Worm (Caenorhabditis elegans) whole organism, mixed stage, embryonic: ENCODE measurements around the gene C28H8.3.

Experiments used
- M03D4.4 ChIP-seq: sonication (generic microtip); optimal IDR thresholded peaks from 2 replicates; lab custom pipeline; 2017; ENCODE audit warnings: mild to moderate bottlenecking, missing genetic modification characterization, missing compliant biosample characterization
- blmp-1 ChIP-seq: fragments of 150-350 bp; optimal IDR thresholded peaks from 2 replicates; lab custom pipeline; 2014; ENCODE audit warnings: missing biosample characterization, missing genetic modification characterization
- ceh-39 ChIP-seq: fragments of 150-350 bp; optimal IDR thresholded peaks from 2 replicates; lab custom pipeline; 2014; ENCODE audit warnings: missing biosample characterization, missing genetic modification characterization
- ceh-43 ChIP-seq: fragments of 200-800 bp; sonication (Bioruptor generic); optimal IDR thresholded peaks from 2 replicates; lab custom pipeline; 2018; ENCODE audit warnings: mild to moderate bottlenecking, missing genetic modification characterization, moderate library complexity, missing compliant biosample characterization
- ceh-83 ChIP-seq: fragments of 200-800 bp; sonication (Bioruptor generic); optimal IDR thresholded peaks from 2 replicates; lab custom pipeline; 2018; ENCODE audit warnings: mild to moderate bottlenecking, missing genetic modification characterization, missing compliant biosample characterization
- ces-1 ChIP-seq: fragments of 150-350 bp; optimal IDR thresholded peaks from 2 replicates; lab custom pipeline; 2014; ENCODE audit warnings: missing biosample characterization, missing genetic modification reagents, missing genetic modification characterization
- cnd-1 ChIP-seq: fragments of 200-800 bp; sonication (Bioruptor generic); optimal IDR thresholded peaks from 2 replicates; lab custom pipeline; 2018; ENCODE audit warnings: mild to moderate bottlenecking, missing genetic modification characterization, missing compliant biosample characterization
- drap-1 ChIP-seq: fragments of 200-800 bp; sonication (Bioruptor generic); optimal IDR thresholded peaks from 3 replicates; lab custom pipeline; 2018; ENCODE audit warnings: mild to moderate bottlenecking, missing genetic modification characterization, missing compliant biosample characterization
- elt-1 ChIP-seq: sonication (generic microtip); optimal IDR thresholded peaks from 2 replicates; lab custom pipeline; 2017; ENCODE audit warnings: missing genetic modification characterization, mild to moderate bottlenecking, missing compliant biosample characterization, antibody characterized with exemption, moderate library complexity, borderline replicate concordance; ENCODE audit not compliant: insufficient read depth
- elt-3 ChIP-seq: fragments of 150-350 bp; optimal IDR thresholded peaks from 2 replicates; lab custom pipeline; 2014; ENCODE audit warnings: missing biosample characterization, missing genetic modification characterization
- flh-1 ChIP-seq: fragments of 200-800 bp; sonication (Bioruptor generic); optimal IDR thresholded peaks from 2 replicates; lab custom pipeline; 2018; ENCODE audit warnings: mild to moderate bottlenecking, missing genetic modification characterization, moderate library complexity, missing compliant biosample characterization
- ham-2 ChIP-seq: fragments of 200-800 bp; sonication (Bioruptor generic); optimal IDR thresholded peaks from 2 replicates; lab custom pipeline; 2018; ENCODE audit warnings: mild to moderate bottlenecking, missing genetic modification characterization, missing compliant biosample characterization
- hlh-1 ChIP-seq: fragments of 150-350 bp; optimal IDR thresholded peaks from 2 replicates; lab custom pipeline; 2014; ENCODE audit warnings: missing biosample characterization, missing genetic modification reagents, missing genetic modification characterization
- lin-13 ChIP-seq: fragments of 150-350 bp; optimal IDR thresholded peaks from 2 replicates; lab custom pipeline; 2014; ENCODE audit warnings: missing biosample characterization, missing genetic modification characterization
- lin-32 ChIP-seq: fragments of 200-800 bp; sonication (Bioruptor generic); optimal IDR thresholded peaks from 2 replicates; lab custom pipeline; 2018; ENCODE audit warnings: mild to moderate bottlenecking, missing genetic modification characterization, missing compliant biosample characterization
- lsy-2 ChIP-seq: fragments of 150-350 bp; optimal IDR thresholded peaks from 2 replicates; lab custom pipeline; 2014; ENCODE audit warnings: missing biosample characterization, missing genetic modification characterization
- mep-1 ChIP-seq: fragments of 150-350 bp; optimal IDR thresholded peaks from 2 replicates; lab custom pipeline; 2017; ENCODE audit warnings: missing biosample characterization, missing genetic modification reagents, missing genetic modification characterization, inconsistent platforms
- nhr-12 ChIP-seq: fragments of 150-350 bp; optimal IDR thresholded peaks from 2 replicates; lab custom pipeline; 2014; ENCODE audit warnings: missing biosample characterization, missing genetic modification characterization
- nhr-237 ChIP-seq: fragments of 150-350 bp; optimal IDR thresholded peaks from 2 replicates; lab custom pipeline; 2014; ENCODE audit warnings: missing biosample characterization, missing genetic modification characterization
- nhr-28 ChIP-seq: fragments of 150-350 bp; optimal IDR thresholded peaks from 2 replicates; lab custom pipeline; 2014; ENCODE audit warnings: missing biosample characterization, missing genetic modification characterization
- nhr-76 ChIP-seq: sonication (generic microtip); optimal IDR thresholded peaks from 2 replicates; lab custom pipeline; 2017; ENCODE audit warnings: missing biosample characterization, missing genetic modification characterization
- pha-4 ChIP-seq: fragments of 150-350 bp; optimal IDR thresholded peaks from 2 replicates; lab custom pipeline; 2018; ENCODE audit warnings: missing biosample characterization, missing genetic modification reagents, missing genetic modification characterization
- sem-2 ChIP-seq: fragments of 200-800 bp; sonication (Bioruptor generic); optimal IDR thresholded peaks from 2 replicates; lab custom pipeline; 2018; ENCODE audit warnings: mild to moderate bottlenecking, missing genetic modification characterization, missing compliant biosample characterization
- snpc-4 ChIP-seq: fragments of 150-350 bp; optimal IDR thresholded peaks from 2 replicates; lab custom pipeline; 2014; ENCODE audit warnings: missing biosample characterization, missing genetic modification characterization
- sptf-1 ChIP-seq: sonication (generic microtip); optimal IDR thresholded peaks from 2 replicates; lab custom pipeline; 2017; ENCODE audit warnings: mild to moderate bottlenecking, missing genetic modification characterization, moderate library complexity, missing compliant biosample characterization
- tbx-8 ChIP-seq: fragments of 200-800 bp; sonication (Bioruptor generic); optimal IDR thresholded peaks from 2 replicates; lab custom pipeline; 2018; ENCODE audit warnings: mild to moderate bottlenecking, missing genetic modification characterization, moderate library complexity, missing compliant biosample characterization
- unc-120 ChIP-seq: sonication (generic microtip); optimal IDR thresholded peaks from 2 replicates; lab custom pipeline; 2017; ENCODE audit warnings: missing genetic modification characterization, missing compliant biosample characterization; ENCODE audit not compliant: poor library complexity, severe bottlenecking
- unc-62 ChIP-seq: fragments of 150-350 bp; optimal IDR thresholded peaks from 2 replicates; lab custom pipeline; 2014; ENCODE audit warnings: missing biosample characterization, missing genetic modification reagents, missing genetic modification characterization
- zip-8 ChIP-seq: fragments of 150-350 bp; optimal IDR thresholded peaks from 2 replicates; lab custom pipeline; 2014; ENCODE audit warnings: missing biosample characterization, missing genetic modification characterization
- ztf-11 ChIP-seq: fragments of 150-350 bp; optimal IDR thresholded peaks from 2 replicates; lab custom pipeline; 2014; ENCODE audit warnings: missing biosample characterization, missing genetic modification characterization

The C28H8.3 gene

ce11 chrIII:5869429-5869828, 39.1 kb upstream of the C28H8.3 start, which contains the start of gene F01F1.15:
TSS of gene F01F1.15 (minus strand) at chrIII:5869529.
- TF ChIP-seq lin-13 (tag; lab: Kevin White, UChicago) = no peak

- TF ChIP-seq ces-1 (GFP tag; lab: Kevin White, UChicago) (peak; percentile 58), pha-4 (tag; lab: Kevin White, UChicago) (peak; percentile 20), elt-1 (tag; lab: Kevin White, UChicago) (no peak), snpc-4 (tag; lab: Kevin White, UChicago) (no peak), sptf-1 (tag; lab: Kevin White, UChicago) (peak; percentile 34), nhr-12 (tag; lab: Kevin White, UChicago) (no peak), hlh-1 (tag; lab: Kevin White, UChicago) (peak; percentile 6), mep-1 (peak; percentile 31), nhr-237 (peak; percentile 39), ham-2 (GFP tag; lab: Kevin White, UChicago) (no peak), zip-8 (no peak), lsy-2 (tag; lab: Kevin White, UChicago) (peak; percentile 58)
Observed at ce11 chrIII:5871760-5872159, 36.7 kb upstream of the C28H8.3 start, which contains the start of the genes F01F1.11 and F01F1.3. TSS of gene F01F1.11 (minus strand) at chrIII:5871877. TSS of gene F01F1.3 (plus strand) at chrIII:5871938.

DNA sequence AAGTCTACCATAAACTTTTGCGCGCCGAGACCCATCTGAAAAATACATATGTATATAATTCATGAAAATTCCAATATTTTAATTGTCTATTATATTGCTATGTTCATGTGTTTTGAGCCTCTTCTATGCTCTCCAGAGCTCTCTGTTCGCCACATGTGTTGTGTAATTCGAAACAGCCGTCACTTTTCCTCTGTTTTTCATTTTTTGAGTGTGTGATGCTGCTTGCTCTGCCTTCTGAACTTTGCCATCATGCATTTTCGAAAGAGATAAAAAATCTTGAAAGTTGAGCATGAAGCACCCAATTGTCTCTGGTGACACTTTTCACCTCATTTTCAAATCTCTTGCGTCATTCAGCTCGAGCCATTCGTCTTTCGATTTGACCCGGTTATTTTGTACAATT, 36.2 kb upstream of the C28H8.3 start:
- peak; percentile 38 for TF ChIP-seq hlh-1 (tag; lab: Kevin White, UChicago)
- TF ChIP-seq cnd-1 (tag; lab: Kevin White, UChicago) = no peak
- no peak for TF ChIP-seq ceh-39 (tag; lab: Kevin White, UChicago)
- no peak for TF ChIP-seq blmp-1 (tag; lab: Kevin White, UChicago)
- no peak for TF ChIP-seq ceh-43
- TF ChIP-seq unc-62 (GFP tag; lab: Kevin White, UChicago) = no peak
- TF ChIP-seq lsy-2 (tag; lab: Kevin White, UChicago) = no peak
- peak; percentile 24 for TF ChIP-seq zip-8
- no peak for TF ChIP-seq elt-1 (tag; lab: Kevin White, UChicago)

ce11 chrIII:5874263-5874662, 34.2 kb upstream of the C28H8.3 start:
- TF ChIP-seq ztf-11 (tag; lab: Kevin White, UChicago) (no peak), flh-1 (GFP tag; lab: Kevin White, UChicago) (no peak), lsy-2 (tag; lab: Kevin White, UChicago) (no peak), blmp-1 (tag; lab: Kevin White, UChicago) (no peak), tbx-8 (no peak), ham-2 (GFP tag; lab: Kevin White, UChicago) (no peak), unc-62 (GFP tag; lab: Kevin White, UChicago) (peak; percentile 38), ceh-83 (GFP tag; lab: Kevin White, UChicago) (no peak)

ce11 chrIII:5874664-5875417, 33.7 kb upstream of the C28H8.3 start:
- TF ChIP-seq unc-120 (tag; lab: Kevin White, UChicago) (no peak), nhr-76 (tag; lab: Kevin White, UChicago) (no peak), nhr-12 (tag; lab: Kevin White, UChicago) (no peak), elt-1 (tag; lab: Kevin White, UChicago) (no peak), nhr-28 (tag; lab: Kevin White, UChicago) (no peak), hlh-1 (tag; lab: Kevin White, UChicago) (no peak), sem-2 (GFP tag; lab: Kevin White, UChicago) (no peak), lin-32 (GFP tag; lab: Kevin White, UChicago) (no peak), lsy-2 (tag; lab: Kevin White, UChicago) (no peak), unc-62 (GFP tag; lab: Kevin White, UChicago) (no peak), M03D4.4 (tag; lab: Kevin White, UChicago) (no peak), tbx-8 (no peak)

DNA sequence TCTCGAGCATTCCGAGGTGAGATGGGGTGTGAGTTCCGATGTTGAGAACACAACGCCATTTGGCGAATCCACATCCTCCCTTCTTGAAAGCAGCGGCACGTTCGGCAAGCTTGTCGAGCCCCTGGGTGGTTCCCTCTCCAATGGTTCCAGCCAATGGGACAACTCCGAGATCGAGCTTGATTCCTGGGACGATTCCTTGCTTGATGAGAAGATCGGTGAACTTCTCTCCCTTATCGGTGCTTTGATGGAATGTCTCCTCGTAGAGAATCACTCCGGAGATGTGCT, 33.1 kb upstream of the C28H8.3 start:
- TF ChIP-seq drap-1 (GFP tag; lab: Kevin White, UChicago) (no peak), mep-1 (no peak), elt-3 (tag; lab: Kevin White, UChicago) (no peak), cnd-1 (tag; lab: Kevin White, UChicago) (no peak), pha-4 (tag; lab: Kevin White, UChicago) (no peak), sem-2 (GFP tag; lab: Kevin White, UChicago) (no peak), M03D4.4 (tag; lab: Kevin White, UChicago) (no peak), unc-62 (GFP tag; lab: Kevin White, UChicago) (no peak), ztf-11 (tag; lab: Kevin White, UChicago) (no peak), ceh-43 (no peak), nhr-76 (tag; lab: Kevin White, UChicago) (no peak)
